Comparison of ENCODE assay signal across 2 worm cellular contexts in genomic region chrIII:1674760-1675159, ce11.
TF ChIP-seq lines count a peak whose summit lies in the region.

No protein-coding gene starts in this region.

TF ChIP-seq in whole organism, L1 larva, 84 proteins besides CTCF, POLR2A, EP300 and RAD21:
- TF ChIP-seq zip-4 (GFP tag; optimal IDR thresholded peaks at IDR 0.05; lab: Kevin White, UChicago) = peak; percentile 4
- no peak for TF ChIP-seq ztf-11 (tag; optimal IDR thresholded peaks at IDR 0.05; lab: Kevin White, UChicago)
- no peak for TF ChIP-seq ama-1 (optimal IDR thresholded peaks at IDR 0.05; lab: Kevin White, UChicago)
- no peak for TF ChIP-seq nhr-76 (tag; optimal IDR thresholded peaks at IDR 0.05; lab: Kevin White, UChicago)
- no peak for TF ChIP-seq nhr-71 (tag; optimal IDR thresholded peaks at IDR 0.05; lab: Kevin White, UChicago)
- TF ChIP-seq sup-37 (GFP tag; optimal IDR thresholded peaks at IDR 0.05; lab: Kevin White, UChicago) = no peak
- TF ChIP-seq nhr-77 (tag; optimal IDR thresholded peaks at IDR 0.05; lab: Kevin White, UChicago) = no peak

TF ChIP-seq in whole organism, young adult, 124 proteins besides CTCF, POLR2A, EP300 and RAD21:
- TF ChIP-seq cebp-1 (GFP tag; IDR thresholded peaks at IDR 0.05; lab: Robert Waterston, UW) = no peak; the same call in 1 of the 2 replicates
- peak; percentile 93 for TF ChIP-seq cebp-1 (tag; optimal IDR thresholded peaks at IDR 0.05; lab: Kevin White, UChicago)
- no peak for TF ChIP-seq lir-1 (GFP tag; conservative IDR thresholded peaks at IDR 0.05; lab: Robert Waterston, UW)
